Worm (Caenorhabditis elegans): ENCODE measurements around the gene gpch-1.

Gene gpch-1

ce11 chrIII:4384487-4384886 lies 23.9 kb upstream of the gpch-1 start, which contains the start of gene pals-28:
TSS of gene pals-28 (plus strand) at chrIII:4384787.
- TF ChIP-seq hmg-4 (GFP tag; optimal IDR thresholded peaks at IDR 0.05) (no peak), hmbx-1 (tag; optimal IDR thresholded peaks at IDR 0.05) (no peak), F13C5.2 (tag; optimal IDR thresholded peaks at IDR 0.05) (no peak), ets-7 (tag; optimal IDR thresholded peaks at IDR 0.05) (no peak), scrt-1 (GFP tag; IDR thresholded peaks at IDR 0.05) (no peak), aly-1 (tag; optimal IDR thresholded peaks at IDR 0.05) (no peak), B0310.2 (tag; optimal IDR thresholded peaks at IDR 0.05) (no peak), pes-1 (GFP tag; IDR thresholded peaks at IDR 0.05) (no peak), tbx-11 (GFP tag; IDR thresholded peaks at IDR 0.05) (no peak), hnd-1 (tag; optimal IDR thresholded peaks at IDR 0.05) (no peak), tra-4 (tag; optimal IDR thresholded peaks at IDR 0.05) (no peak), sea-1 (GFP tag; conservative IDR thresholded peaks at IDR 0.05) (no peak), ama-1 (optimal IDR thresholded peaks at IDR 0.05) (no peak), tbx-37 (GFP tag; conservative IDR thresholded peaks at IDR 0.05) (no peak), flt-1 (GFP tag; IDR thresholded peaks at IDR 0.05) (no peak), ceh-13 (GFP tag; optimal IDR thresholded peaks at IDR 0.05) (no peak), ceh-36 (tag; optimal IDR thresholded peaks at IDR 0.05) (no peak)

- TF ChIP-seq hmg-4 (GFP tag; optimal IDR thresholded peaks at IDR 0.05) = no peak
- no peak for TF ChIP-seq sea-1 (GFP tag; conservative IDR thresholded peaks at IDR 0.05)
- no peak for TF ChIP-seq ceh-13 (GFP tag; optimal IDR thresholded peaks at IDR 0.05)
- TF ChIP-seq hnd-1 (tag; optimal IDR thresholded peaks at IDR 0.05) = no peak
- TF ChIP-seq scrt-1 (GFP tag; IDR thresholded peaks at IDR 0.05) = no peak
Observed at ce11 chrIII:4390421-4390820, 17.9 kb upstream of the gpch-1 start.

ce11 chrIII:4391319-4391718 lies 17.0 kb upstream of the gpch-1 start:
- TF ChIP-seq tbx-37 (GFP tag; conservative IDR thresholded peaks at IDR 0.05) = no peak
- TF ChIP-seq tbx-11 (GFP tag; IDR thresholded peaks at IDR 0.05) = no peak
- no peak for TF ChIP-seq flt-1 (GFP tag; IDR thresholded peaks at IDR 0.05)
- TF ChIP-seq ama-1 (optimal IDR thresholded peaks at IDR 0.05) = no peak
- TF ChIP-seq B0310.2 (tag; optimal IDR thresholded peaks at IDR 0.05) = no peak
- no peak for TF ChIP-seq tra-4 (tag; optimal IDR thresholded peaks at IDR 0.05)
- TF ChIP-seq aly-1 (tag; optimal IDR thresholded peaks at IDR 0.05) = no peak
- no peak for TF ChIP-seq hnd-1 (tag; optimal IDR thresholded peaks at IDR 0.05)
- no peak for TF ChIP-seq hmbx-1 (tag; optimal IDR thresholded peaks at IDR 0.05)
- TF ChIP-seq ets-7 (tag; optimal IDR thresholded peaks at IDR 0.05) = no peak
- TF ChIP-seq F13C5.2 (tag; optimal IDR thresholded peaks at IDR 0.05) = no peak
- TF ChIP-seq sea-1 (GFP tag; conservative IDR thresholded peaks at IDR 0.05) = no peak
- no peak for TF ChIP-seq pes-1 (GFP tag; IDR thresholded peaks at IDR 0.05)
- no peak for TF ChIP-seq hmg-4 (GFP tag; optimal IDR thresholded peaks at IDR 0.05)
- no peak for TF ChIP-seq ceh-13 (GFP tag; optimal IDR thresholded peaks at IDR 0.05)
- TF ChIP-seq scrt-1 (GFP tag; IDR thresholded peaks at IDR 0.05) = no peak
- TF ChIP-seq ceh-36 (tag; optimal IDR thresholded peaks at IDR 0.05) = no peak

DNA sequence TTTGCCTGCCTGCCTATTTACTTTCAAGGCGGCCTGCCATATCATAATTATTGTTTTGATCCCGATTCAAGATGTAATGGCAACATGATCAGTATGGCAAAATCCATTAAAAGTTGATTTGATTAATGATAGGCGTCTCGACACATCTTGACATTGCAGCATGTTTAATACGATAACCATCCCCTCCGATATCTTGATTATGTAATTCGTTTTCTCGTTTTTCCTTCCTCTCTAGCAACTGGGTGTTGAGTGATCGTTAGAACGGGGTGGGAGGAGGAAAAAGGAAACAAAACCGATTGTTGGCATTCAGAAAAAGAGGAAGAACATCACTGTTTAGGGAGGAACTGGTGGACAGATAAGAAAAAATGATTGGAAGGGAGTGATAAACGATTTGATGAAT lies 16.4 kb upstream of the gpch-1 start:
- no peak for TF ChIP-seq tbx-37 (GFP tag; conservative IDR thresholded peaks at IDR 0.05)
- no peak for TF ChIP-seq tra-4 (tag; optimal IDR thresholded peaks at IDR 0.05)
- TF ChIP-seq F13C5.2 (tag; optimal IDR thresholded peaks at IDR 0.05) = no peak
- no peak for TF ChIP-seq hmbx-1 (tag; optimal IDR thresholded peaks at IDR 0.05)
- no peak for TF ChIP-seq tbx-11 (GFP tag; IDR thresholded peaks at IDR 0.05)
- TF ChIP-seq scrt-1 (GFP tag; IDR thresholded peaks at IDR 0.05) = no peak

DNA sequence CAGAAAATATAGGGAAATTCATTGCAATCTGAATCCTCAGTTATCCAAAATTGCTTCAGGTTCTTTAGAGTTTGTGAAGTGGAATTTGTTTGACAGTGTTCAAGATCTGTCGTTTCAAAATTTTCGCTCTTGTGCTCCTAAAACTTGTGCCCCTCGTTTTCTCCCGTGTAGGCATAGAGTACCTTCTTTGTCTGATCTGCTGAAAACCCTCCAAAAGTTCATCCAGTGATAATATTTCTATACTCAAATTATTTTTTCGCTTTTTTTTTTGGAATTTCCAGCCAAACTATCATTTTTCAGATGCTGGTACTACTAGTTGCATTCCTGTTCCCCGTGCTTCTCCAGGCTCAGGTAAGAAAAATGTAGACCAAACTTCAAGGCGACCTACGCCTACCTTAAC lies 13.9 kb upstream of the gpch-1 start, which contains the start of gene R07E5.4:
TSS of gene R07E5.4 (plus strand) at position 301 of the 400 bp plus-strand sequence.
- no peak for TF ChIP-seq pes-1 (GFP tag; IDR thresholded peaks at IDR 0.05)
- TF ChIP-seq tbx-37 (GFP tag; conservative IDR thresholded peaks at IDR 0.05) = no peak

DNA sequence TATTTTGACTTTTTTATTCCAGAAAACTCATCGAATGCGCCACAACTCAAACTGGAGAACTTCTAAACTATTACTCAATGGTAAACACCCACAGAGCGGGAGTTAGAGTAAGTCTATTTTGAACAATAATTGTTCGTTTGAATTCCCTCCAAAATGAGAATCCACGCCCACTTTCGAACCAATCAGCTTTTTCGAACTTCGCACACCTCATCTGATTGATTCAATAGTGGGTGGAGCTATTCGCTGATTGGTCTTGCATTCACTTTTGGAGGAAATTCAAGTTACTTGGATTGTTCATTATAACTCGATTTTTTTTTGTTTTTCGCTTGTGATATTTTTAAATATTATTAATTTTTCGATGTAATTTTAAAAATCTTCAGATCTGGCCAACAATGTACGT lies 12.5 kb upstream of the gpch-1 start:
- TF ChIP-seq F13C5.2 (tag; optimal IDR thresholded peaks at IDR 0.05) (no peak), tbx-11 (GFP tag; IDR thresholded peaks at IDR 0.05) (no peak), flt-1 (GFP tag; IDR thresholded peaks at IDR 0.05) (no peak), tbx-37 (GFP tag; conservative IDR thresholded peaks at IDR 0.05) (no peak), hnd-1 (tag; optimal IDR thresholded peaks at IDR 0.05) (no peak), sea-1 (GFP tag; conservative IDR thresholded peaks at IDR 0.05) (no peak), hmbx-1 (tag; optimal IDR thresholded peaks at IDR 0.05) (no peak), ets-7 (tag; optimal IDR thresholded peaks at IDR 0.05) (no peak), B0310.2 (tag; optimal IDR thresholded peaks at IDR 0.05) (no peak), ceh-36 (tag; optimal IDR thresholded peaks at IDR 0.05) (no peak)

ce11 chrIII:4397115-4397514 lies 11.2 kb upstream of the gpch-1 start, which contains the start of gene R07E5.5:
TSS of gene R07E5.5 (plus strand) at chrIII:4397415.
- TF ChIP-seq tbx-11 (GFP tag; IDR thresholded peaks at IDR 0.05) = no peak
- TF ChIP-seq ceh-36 (tag; optimal IDR thresholded peaks at IDR 0.05) = no peak
- no peak for TF ChIP-seq hmbx-1 (tag; optimal IDR thresholded peaks at IDR 0.05)
- TF ChIP-seq aly-1 (tag; optimal IDR thresholded peaks at IDR 0.05) = no peak

- TF ChIP-seq B0310.2 (tag; optimal IDR thresholded peaks at IDR 0.05) = no peak
Observed at ce11 chrIII:4398463-4398862, 9.9 kb upstream of the gpch-1 start, which contains the start of gene R07E5.6. TSS of gene R07E5.6 (plus strand) at chrIII:4398763.

DNA sequence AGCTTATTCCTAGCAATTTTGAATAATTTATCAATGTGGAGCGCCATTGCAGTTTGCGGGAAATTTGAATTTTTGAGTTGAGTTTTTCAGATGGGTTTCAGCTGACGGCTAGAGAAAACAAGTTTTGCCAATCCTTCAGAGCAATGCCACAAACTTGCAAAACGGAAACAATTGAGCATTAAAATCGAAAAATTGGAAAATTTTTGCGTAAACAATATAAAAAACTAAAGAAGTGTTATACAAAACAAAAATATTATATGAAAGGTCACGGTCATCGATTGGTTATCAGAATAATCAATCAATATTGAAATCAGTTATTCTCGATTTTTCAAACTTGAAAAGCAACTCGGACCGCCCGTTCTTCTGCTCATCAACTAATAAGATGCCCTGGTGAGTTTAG lies 7.2 kb upstream of the gpch-1 start, which contains the start of gene R07E5.15:
TSS of gene R07E5.15 (plus strand) at position 301 of the 400 bp plus-strand sequence.
- TF ChIP-seq tbx-37 (GFP tag; conservative IDR thresholded peaks at IDR 0.05) (no peak), scrt-1 (GFP tag; IDR thresholded peaks at IDR 0.05) (no peak)
